Fruit fly (Drosophila melanogaster) whole organism, prepupa: ENCODE results near the gene CG32053.

Source experiments
- Blimp-1 ChIP-seq: fragments of 200-800 bp; sonication (Bioruptor generic); optimal IDR thresholded peaks from 3 replicates; lab custom pipeline; 2017; ENCODE audit warnings: missing biosample characterization, missing genetic modification characterization, mild to moderate bottlenecking, moderate library complexity, missing genetic modification reagents
- CG15336 ChIP-seq: fragments of 200-800 bp; sonication (Bioruptor generic); IDR thresholded peaks from 2 replicates; pipeline ENCODE4 v1.3.6; 2022; ENCODE audit warnings: missing biosample characterization, missing genetic modification characterization
- CG16779 ChIP-seq: fragments of 200-800 bp; sonication (Bioruptor generic); optimal IDR thresholded peaks from 3 replicates; lab custom pipeline; 2017; ENCODE audit warnings: missing biosample characterization, mild to moderate bottlenecking, missing genetic modification characterization
- CG6276 ChIP-seq: fragments of 200-800 bp; sonication (Bioruptor generic); optimal IDR thresholded peaks from 2 replicates; lab custom pipeline; 2017; ENCODE audit warnings: missing biosample characterization, mild to moderate bottlenecking, missing genetic modification characterization
- CG7368 ChIP-seq: fragments of 200-800 bp; sonication (Bioruptor generic); optimal IDR thresholded peaks from 3 replicates; lab custom pipeline; 2016; ENCODE audit warnings: missing biosample characterization, missing genetic modification characterization
- CG8319 ChIP-seq: fragments of 200-800 bp; sonication (Bioruptor generic); optimal IDR thresholded peaks from 3 replicates; lab custom pipeline; 2016; ENCODE audit warnings: missing biosample characterization, missing genetic modification characterization
- CG8632 ChIP-seq: fragments of 200-800 bp; sonication (Bioruptor generic); optimal IDR thresholded peaks from 3 replicates; lab custom pipeline; 2016; ENCODE audit warnings: missing biosample characterization, missing genetic modification characterization
- Eip93F ChIP-seq: fragments of 200-800 bp; sonication (Bioruptor generic); optimal IDR thresholded peaks from 2 replicates; lab custom pipeline; 2016; ENCODE audit warnings: missing biosample characterization, mild to moderate bottlenecking, missing genetic modification characterization
- OdsH ChIP-seq: fragments of 200-800 bp; sonication (Bioruptor generic); optimal IDR thresholded peaks from 3 replicates; lab custom pipeline; 2016; ENCODE audit warnings: missing biosample characterization, missing genetic modification characterization
- dac ChIP-seq: fragments of 200-800 bp; sonication (Bioruptor generic); optimal IDR thresholded peaks from 2 replicates; lab custom pipeline; 2017; ENCODE audit warnings: missing biosample characterization, mild to moderate bottlenecking, missing genetic modification characterization
- dsx ChIP-seq: fragments of 200-800 bp; optimal IDR thresholded peaks from 3 replicates; lab custom pipeline; 2019; ENCODE audit warnings: missing biosample characterization, mild to moderate bottlenecking, missing genetic modification characterization, moderate library complexity; ENCODE audit not compliant: poor library complexity, severe bottlenecking
- eg ChIP-seq: fragments of 200-800 bp; sonication (Bioruptor generic); IDR thresholded peaks from 3 replicates; pipeline ENCODE4 v1.3.6; 2022; ENCODE audit warnings: missing biosample characterization, missing genetic modification characterization
- pdm3 ChIP-seq: fragments of 200-800 bp; sonication (Bioruptor generic); optimal IDR thresholded peaks from 3 replicates; lab custom pipeline; 2016; ENCODE audit warnings: missing biosample characterization, missing genetic modification characterization
- topi ChIP-seq: fragments of 200-800 bp; sonication (Bioruptor generic); optimal IDR thresholded peaks from 3 replicates; lab custom pipeline; 2016; ENCODE audit warnings: missing biosample characterization, missing genetic modification characterization

dm6 chr3L:10078551-10078950 lies 13.6 kb downstream of the CG32053 start:
- no peak for TF ChIP-seq CG8632
- no peak for TF ChIP-seq CG15336
- no peak for TF ChIP-seq topi
- no peak for TF ChIP-seq eg
- no peak for TF ChIP-seq dsx
- TF ChIP-seq CG16779 (tag; lab: Kevin White, UChicago): no peak
- no peak for TF ChIP-seq CG6276 (GFP tag; lab: Kevin White, UChicago)
- TF ChIP-seq OdsH (GFP tag; lab: Kevin White, UChicago): no peak
- no peak for TF ChIP-seq Blimp-1 (GFP tag; lab: Kevin White, UChicago)
- no peak for TF ChIP-seq CG7368
- no peak for TF ChIP-seq dac (GFP tag; lab: Kevin White, UChicago)
- no peak for TF ChIP-seq CG8319 (GFP tag; lab: Kevin White, UChicago)
- no peak for TF ChIP-seq pdm3
- TF ChIP-seq Eip93F (GFP tag; lab: Kevin White, UChicago): no peak
